Worm (Caenorhabditis elegans) whole organism, L4 larva: ENCODE results near the gene his-71.
A peak's percentile ranks its signal among the peaks of the same experiment; 100 is the strongest.

Experiments used
- F26F4.8 ChIP-seq: fragments of 200-800 bp; sonication (Bioruptor generic); conservative IDR thresholded peaks from 2 replicates; pipeline ENCODE4 v1.3.6; 2022; ENCODE audit warnings: missing genetic modification characterization, missing compliant biosample characterization
- F37D6.2 ChIP-seq: sonication (generic microtip); optimal IDR thresholded peaks from 2 replicates; lab custom pipeline; 2016; ENCODE audit warnings: mild to moderate bottlenecking, missing genetic modification characterization, missing compliant biosample characterization
- R02D3.7 ChIP-seq: fragments of 150-350 bp; sonication (generic microtip); optimal IDR thresholded peaks from 3 replicates; lab custom pipeline; 2014; ENCODE audit warnings: missing biosample characterization, missing genetic modification characterization
- Y105C5A.15 ChIP-seq: fragments of 200-800 bp; sonication (Bioruptor generic); IDR thresholded peaks from 2 replicates; pipeline ENCODE4 v1.3.6; 2022; ENCODE audit warnings: missing genetic modification characterization, missing compliant biosample characterization
- Y5F2A.4 ChIP-seq: fragments of 200-800 bp; sonication (Bioruptor generic); optimal IDR thresholded peaks from 2 replicates; lab custom pipeline; 2018; ENCODE audit warnings: mild to moderate bottlenecking, missing genetic modification characterization, missing compliant biosample characterization
- ZK546.5 ChIP-seq, 2 experiments: sonication (generic microtip); optimal IDR thresholded peaks; 2 replicates each; lab custom pipeline; 2017; ENCODE audit warnings: missing biosample characterization in 2 of 2, missing genetic modification characterization in 2 of 2
- aha-1 ChIP-seq: fragments of 150-350 bp; peaks from one replicate; lab custom pipeline; 2014; ENCODE audit warnings: missing biosample characterization, missing genetic modification characterization
- arid-1 ChIP-seq: fragments of 200-800 bp; sonication (Bioruptor generic); conservative IDR thresholded peaks from 2 replicates; pipeline ENCODE4 v1.3.6; 2022; ENCODE audit warnings: missing genetic modification reagents, missing genetic modification characterization, missing compliant biosample characterization
- ceh-20 ChIP-seq: fragments of 200-800 bp; sonication (Bioruptor generic); IDR thresholded peaks from 2 replicates; pipeline ENCODE4 v1.3.6; 2022; ENCODE audit warnings: missing genetic modification reagents, missing genetic modification characterization, missing compliant biosample characterization
- ceh-28 ChIP-seq: fragments of 150-350 bp; optimal IDR thresholded peaks from 2 replicates; lab custom pipeline; 2014; ENCODE audit warnings: missing biosample characterization, missing genetic modification reagents, missing genetic modification characterization
- ceh-32 ChIP-seq: sonication (generic microtip); optimal IDR thresholded peaks from 2 replicates; lab custom pipeline; 2016; ENCODE audit warnings: mild to moderate bottlenecking, missing genetic modification characterization, missing compliant biosample characterization; ENCODE audit not compliant: poor library complexity
- ceh-44 ChIP-seq: fragments of 200-800 bp; sonication (Bioruptor generic); IDR thresholded peaks from 2 replicates; pipeline ENCODE4 v1.3.6; 2022; ENCODE audit warnings: missing genetic modification reagents, missing genetic modification characterization, missing compliant biosample characterization
- ctbp-1 ChIP-seq: fragments of 200-800 bp; sonication (Bioruptor generic); IDR thresholded peaks from 2 replicates; pipeline ENCODE4 v1.3.6; 2022; ENCODE audit warnings: missing genetic modification reagents, missing genetic modification characterization, missing compliant biosample characterization
- daf-16 ChIP-seq, 3 experiments: sonication (generic microtip); optimal IDR thresholded peaks; 2 replicates each; lab custom pipeline; 2016 to 2017; ENCODE audit warnings: missing genetic modification characterization in 3 of 3, missing genetic modification reagents in 3 of 3, mild to moderate bottlenecking in 2 of 3, missing compliant biosample characterization in 2 of 3, missing biosample characterization in 1 of 3, moderate library complexity in 1 of 3
- daf-8 ChIP-seq: fragments of 200-800 bp; sonication (Bioruptor generic); IDR thresholded peaks from 2 replicates; pipeline ENCODE4 v1.3.6; 2022; ENCODE audit warnings: missing genetic modification characterization, missing compliant biosample characterization
- dmd-6 ChIP-seq: fragments of 200-800 bp; sonication (Bioruptor generic); IDR thresholded peaks from 2 replicates; pipeline ENCODE4 v1.3.6; 2022; ENCODE audit warnings: missing genetic modification reagents, missing genetic modification characterization, missing compliant biosample characterization
- dmd-8 ChIP-seq: fragments of 200-800 bp; sonication (Bioruptor generic); IDR thresholded peaks from 2 replicates; pipeline ENCODE4 v1.3.6; 2022; ENCODE audit warnings: missing genetic modification characterization, missing compliant biosample characterization
- dmd-9 ChIP-seq: fragments of 200-800 bp; sonication (Bioruptor generic); IDR thresholded peaks from 2 replicates; pipeline ENCODE4 v1.3.6; 2022; ENCODE audit warnings: missing genetic modification reagents, missing genetic modification characterization, missing compliant biosample characterization
- dve-1 ChIP-seq: sonication (generic microtip); optimal IDR thresholded peaks from 2 replicates; lab custom pipeline; 2017; ENCODE audit warnings: antibody characterized with exemption, mild to moderate bottlenecking, missing genetic modification characterization, missing compliant biosample characterization; ENCODE audit not compliant: insufficient read depth
- egl-27 ChIP-seq: sonication (generic microtip); optimal IDR thresholded peaks from 3 replicates; lab custom pipeline; 2017; ENCODE audit warnings: missing biosample characterization, missing genetic modification reagents, missing genetic modification characterization
- fkh-10 ChIP-seq: fragments of 150-350 bp; optimal IDR thresholded peaks from 2 replicates; lab custom pipeline; 2014; ENCODE audit warnings: missing biosample characterization, missing genetic modification reagents, missing genetic modification characterization
- gei-8 ChIP-seq: fragments of 200-800 bp; sonication (Bioruptor generic); optimal IDR thresholded peaks from 2 replicates; lab custom pipeline; 2018; ENCODE audit warnings: mild to moderate bottlenecking, missing genetic modification characterization, missing compliant biosample characterization
- hlh-11 ChIP-seq: fragments of 200-800 bp; sonication (Bioruptor generic); optimal IDR thresholded peaks from 2 replicates; lab custom pipeline; 2018; ENCODE audit warnings: mild to moderate bottlenecking, missing genetic modification characterization, missing compliant biosample characterization
- hlh-30 ChIP-seq: sonication (generic microtip); optimal IDR thresholded peaks from 2 replicates; lab custom pipeline; 2017; ENCODE audit warnings: antibody characterized with exemption, mild to moderate bottlenecking, missing genetic modification characterization, missing compliant biosample characterization; ENCODE audit not compliant: insufficient read depth
- jun-1 ChIP-seq: fragments of 150-350 bp; optimal IDR thresholded peaks from 2 replicates; lab custom pipeline; 2014; ENCODE audit warnings: missing biosample characterization, missing genetic modification reagents, missing genetic modification characterization
- lin-15B ChIP-seq: fragments of 150-350 bp; sonication (generic microtip); optimal IDR thresholded peaks from 3 replicates; lab custom pipeline; 2014; ENCODE audit warnings: missing biosample characterization, missing genetic modification characterization
- madf-5 ChIP-seq, 2 experiments: fragments of 200-800 bp; sonication (Bioruptor generic); IDR thresholded peaks; 2 replicates each; pipeline ENCODE4 v1.3.6; 2022; ENCODE audit warnings: missing compliant biosample characterization in 2 of 2, missing genetic modification characterization in 2 of 2
- mdl-1 ChIP-seq, 2 experiments: fragments of 150-350 bp in 1 of 2; sonication (generic microtip) in 1 of 2; optimal IDR thresholded peaks; 2 replicates each; lab custom pipeline; 2014 to 2017; ENCODE audit warnings: missing biosample characterization in 2 of 2, missing genetic modification characterization in 2 of 2
- mdt-29 ChIP-seq: fragments of 200-800 bp; sonication (Bioruptor generic); IDR thresholded peaks from 2 replicates; pipeline ENCODE4 v1.3.6; 2022; ENCODE audit warnings: missing genetic modification reagents, missing genetic modification characterization, missing compliant biosample characterization
- mep-1 ChIP-seq: fragments of 150-350 bp; sonication (generic microtip); optimal IDR thresholded peaks from 3 replicates; lab custom pipeline; 2014; ENCODE audit warnings: missing biosample characterization, missing genetic modification characterization
- mxl-2 ChIP-seq: fragments of 200-800 bp; sonication (Bioruptor generic); conservative IDR thresholded peaks from 2 replicates; pipeline ENCODE4 v1.3.6; 2022; ENCODE audit warnings: missing genetic modification reagents, missing genetic modification characterization, missing compliant biosample characterization
- nhr-11 ChIP-seq: fragments of 150-350 bp; optimal IDR thresholded peaks from 2 replicates; lab custom pipeline; 2014; ENCODE audit warnings: missing biosample characterization, missing genetic modification characterization
- nhr-237 ChIP-seq: sonication (generic microtip); optimal IDR thresholded peaks from 2 replicates; lab custom pipeline; 2017; ENCODE audit warnings: missing biosample characterization, missing genetic modification characterization
- nhr-25 ChIP-seq: sonication (generic microtip); optimal IDR thresholded peaks from 2 replicates; lab custom pipeline; 2017; ENCODE audit warnings: missing genetic modification characterization, mild to moderate bottlenecking, missing compliant biosample characterization, antibody characterized with exemption, moderate library complexity, borderline replicate concordance; ENCODE audit not compliant: insufficient read depth
- nhr-41 ChIP-seq: fragments of 200-800 bp; sonication (Bioruptor generic); IDR thresholded peaks from 2 replicates; pipeline ENCODE4 v1.3.6; 2022; ENCODE audit warnings: missing genetic modification reagents, missing genetic modification characterization, missing compliant biosample characterization
- nhr-6 ChIP-seq: fragments of 150-350 bp; optimal IDR thresholded peaks from 2 replicates; lab custom pipeline; 2014; ENCODE audit warnings: missing biosample characterization, missing genetic modification characterization
- nhr-76 ChIP-seq: fragments of 150-350 bp; optimal IDR thresholded peaks from 2 replicates; lab custom pipeline; 2014; ENCODE audit warnings: missing biosample characterization, missing genetic modification characterization
- php-3 ChIP-seq: fragments of 200-800 bp; sonication (Bioruptor generic); IDR thresholded peaks from 2 replicates; pipeline ENCODE4 v1.3.6; 2022; ENCODE audit warnings: missing genetic modification reagents, missing genetic modification characterization, missing compliant biosample characterization
- pqm-1 ChIP-seq: sonication (generic microtip); optimal IDR thresholded peaks from 2 replicates; lab custom pipeline; 2017; ENCODE audit warnings: missing biosample characterization, missing genetic modification characterization
- rbr-2 ChIP-seq: sonication (generic microtip); optimal IDR thresholded peaks from 2 replicates; lab custom pipeline; 2016; ENCODE audit warnings: missing genotype, missing genetic modification characterization, missing compliant biosample characterization
- set-16 ChIP-seq: fragments of 200-800 bp; sonication (Bioruptor generic); IDR thresholded peaks from 2 replicates; pipeline ENCODE4 v1.3.6; 2022; ENCODE audit warnings: missing genetic modification reagents, missing genetic modification characterization, missing compliant biosample characterization
- spr-3 ChIP-seq: fragments of 200-800 bp; sonication (Bioruptor generic); optimal IDR thresholded peaks from 2 replicates; lab custom pipeline; 2018; ENCODE audit warnings: mild to moderate bottlenecking, missing genetic modification characterization, missing compliant biosample characterization
- tag-97 ChIP-seq: fragments of 200-800 bp; sonication (Bioruptor generic); IDR thresholded peaks from 2 replicates; pipeline ENCODE4 v1.3.6; 2022; ENCODE audit warnings: missing genetic modification characterization, missing compliant biosample characterization
- tra-1 ChIP-seq: fragments of 200-800 bp; sonication (Bioruptor generic); IDR thresholded peaks from 2 replicates; pipeline ENCODE4 v1.3.6; 2022; ENCODE audit warnings: missing genetic modification reagents, missing genetic modification characterization, missing compliant biosample characterization
- unc-130 ChIP-seq: sonication (generic microtip); optimal IDR thresholded peaks from 2 replicates; lab custom pipeline; 2016; ENCODE audit warnings: missing genetic modification reagents, missing genetic modification characterization, missing compliant biosample characterization
- vab-7 ChIP-seq: fragments of 200-800 bp; sonication (Bioruptor generic); IDR thresholded peaks from 2 replicates; pipeline ENCODE4 v1.3.6; 2022; ENCODE audit warnings: missing genetic modification reagents, missing genetic modification characterization, missing compliant biosample characterization
- zag-1 ChIP-seq: fragments of 150-350 bp; optimal IDR thresholded peaks from 2 replicates; lab custom pipeline; 2014; ENCODE audit warnings: missing biosample characterization, missing genetic modification characterization
- zfp-3 ChIP-seq: fragments of 200-800 bp; sonication (Bioruptor generic); conservative IDR thresholded peaks from 2 replicates; pipeline ENCODE4 v1.3.6; 2022; ENCODE audit warnings: missing genetic modification reagents, missing genetic modification characterization, missing compliant biosample characterization

The his-71 gene

DNA sequence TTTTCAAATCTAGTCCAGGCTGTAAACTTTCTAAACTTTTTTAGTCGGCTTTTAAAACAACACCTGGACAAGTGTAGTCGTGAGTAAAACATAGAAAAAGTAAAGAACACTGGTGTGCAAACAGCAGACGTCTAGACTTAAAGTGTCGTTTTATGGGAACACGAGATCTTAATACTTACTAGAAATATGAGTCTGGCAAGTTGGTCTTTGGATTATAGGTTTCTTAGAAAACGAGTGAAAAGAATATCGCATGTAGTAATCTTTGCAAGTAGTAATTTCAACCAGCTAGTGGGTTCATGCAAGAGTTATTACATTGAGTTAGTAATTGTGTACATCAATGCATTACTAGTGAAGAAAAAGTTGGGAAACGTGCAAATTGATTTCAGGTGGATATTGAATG lies 4.4 kb downstream of the his-71 start:
- no peak for TF ChIP-seq aha-1 (tag; lab: Kevin White, UChicago)
- no peak for TF ChIP-seq nhr-6 (tag; lab: Kevin White, UChicago)
- no peak for TF ChIP-seq vab-7
- no peak for TF ChIP-seq unc-130 (GFP tag; lab: Kevin White, UChicago)
- no peak for TF ChIP-seq nhr-41 (GFP tag; lab: Robert Waterston, UW)
- TF ChIP-seq php-3 (GFP tag; lab: Robert Waterston, UW), result no peak
- no peak for TF ChIP-seq tag-97
- TF ChIP-seq F26F4.8, result no peak
- TF ChIP-seq gei-8 (GFP tag; lab: Kevin White, UChicago), result no peak
- TF ChIP-seq dmd-8, result no peak
- no peak for TF ChIP-seq jun-1 (tag; lab: Kevin White, UChicago)
- no peak for TF ChIP-seq lin-15B (tag; lab: Kevin White, UChicago)
- no peak for TF ChIP-seq dmd-6 (GFP tag; lab: Robert Waterston, UW)
- no peak for TF ChIP-seq ceh-32
- no peak for TF ChIP-seq arid-1 (GFP tag; lab: Robert Waterston, UW)
- TF ChIP-seq rbr-2 (tag; lab: Kevin White, UChicago), result no peak
- TF ChIP-seq mep-1 (tag; lab: Kevin White, UChicago), result no peak
- TF ChIP-seq F37D6.2, result no peak
- no peak for TF ChIP-seq R02D3.7 (tag; lab: Kevin White, UChicago)
- no peak for TF ChIP-seq mdt-29 (GFP tag; lab: Robert Waterston, UW)

DNA sequence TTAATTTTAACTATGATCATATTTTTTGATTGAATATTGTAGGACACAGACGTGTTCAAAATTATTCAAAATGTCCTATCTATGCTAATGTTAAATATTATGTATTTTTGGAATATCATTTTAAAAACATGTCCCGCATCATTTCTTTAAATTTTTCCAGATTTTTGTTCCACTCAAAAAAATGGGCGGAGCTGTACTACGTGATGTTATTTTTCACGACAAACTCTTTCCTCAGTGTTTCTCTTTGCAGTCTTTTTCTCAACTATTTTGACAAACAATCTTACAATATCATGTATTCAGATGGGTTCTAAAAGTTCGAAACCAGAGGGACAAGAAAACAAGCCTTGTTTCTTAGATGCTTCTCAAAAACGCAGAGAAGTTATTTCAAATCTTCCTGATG lies 5.5 kb downstream of the his-71 start, which contains the start of gene F45E1.5:
Gene F45E1.5, plus strand, starts transcription at position 301 of the 400 bp plus-strand sequence.
- TF ChIP-seq ceh-28 (tag; lab: Kevin White, UChicago) (no peak), mdl-1 (tag; optimal IDR thresholded peaks at IDR 0.05; lab: Kevin White, UChicago) (no peak), R02D3.7 (tag; lab: Kevin White, UChicago) (no peak), ceh-20 (GFP tag; lab: Robert Waterston, UW) (no peak), egl-27 (tag; lab: Kevin White, UChicago) (no peak), F26F4.8 (no peak), dmd-6 (GFP tag; lab: Robert Waterston, UW) (no peak), nhr-11 (tag; lab: Kevin White, UChicago) (no peak)

DNA sequence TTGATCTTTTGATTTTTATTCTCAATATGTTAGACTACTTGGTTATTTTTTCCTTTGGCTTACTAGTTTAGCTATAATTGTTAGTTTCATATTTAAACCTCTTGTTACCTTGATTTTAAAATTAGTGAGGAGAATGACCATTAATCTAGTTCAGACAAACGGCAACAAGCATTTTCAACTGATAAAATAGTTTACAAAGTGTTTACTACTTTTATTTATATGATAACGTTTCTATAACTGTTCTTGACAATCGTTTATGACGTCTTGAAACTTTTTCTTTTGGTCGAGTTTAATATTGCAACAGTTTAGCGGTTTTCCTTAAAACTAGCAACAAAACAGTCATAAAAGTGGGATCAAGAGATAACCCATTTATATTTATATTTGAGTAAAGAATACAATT lies 6.1 kb downstream of the his-71 start:
- no peak for TF ChIP-seq nhr-76 (tag; lab: Kevin White, UChicago)
- TF ChIP-seq hlh-30 (tag; lab: Kevin White, UChicago), result no peak
- peak; percentile 35 for TF ChIP-seq pqm-1 (tag; lab: Kevin White, UChicago)
- TF ChIP-seq madf-5 (GFP tag; IDR thresholded peaks at IDR 0.05; lab: Robert Waterston, UW), result no peak
- no peak for TF ChIP-seq mxl-2
- TF ChIP-seq dmd-9, result no peak
- TF ChIP-seq set-16 (GFP tag; lab: Robert Waterston, UW), result no peak
- TF ChIP-seq hlh-11 (tag; lab: Kevin White, UChicago), result no peak
- no peak for TF ChIP-seq php-3 (GFP tag; lab: Robert Waterston, UW)
- no peak for TF ChIP-seq nhr-237 (tag; lab: Kevin White, UChicago)
- no peak for TF ChIP-seq ZK546.5 (tag; optimal IDR thresholded peaks at IDR 0.05; lab: Kevin White, UChicago)
- no peak for TF ChIP-seq daf-8
- TF ChIP-seq dve-1 (tag; lab: Kevin White, UChicago), result peak; percentile 23
- no peak for TF ChIP-seq spr-3
- no peak for TF ChIP-seq nhr-25 (tag; lab: Kevin White, UChicago)
- TF ChIP-seq zag-1 (tag; lab: Kevin White, UChicago), result no peak
- no peak for TF ChIP-seq Y105C5A.15
- no peak for TF ChIP-seq daf-16 (GFP tag; optimal IDR thresholded peaks at IDR 0.05; lab: Kevin White, UChicago)
- TF ChIP-seq daf-16 (tag; optimal IDR thresholded peaks at IDR 0.05; lab: Kevin White, UChicago), result peak; percentile 93
- TF ChIP-seq lin-15B (tag; lab: Kevin White, UChicago), result no peak
- TF ChIP-seq zfp-3 (GFP tag; lab: Robert Waterston, UW), result no peak
- no peak for TF ChIP-seq ctbp-1 (GFP tag; lab: Robert Waterston, UW)
- TF ChIP-seq ceh-28 (tag; lab: Kevin White, UChicago), result no peak
- no peak for TF ChIP-seq Y5F2A.4 (GFP tag; lab: Kevin White, UChicago)
- no peak for TF ChIP-seq ceh-44 (GFP tag; lab: Robert Waterston, UW)
- TF ChIP-seq jun-1 (tag; lab: Kevin White, UChicago), result no peak
- TF ChIP-seq fkh-10, result no peak
- TF ChIP-seq tra-1, result no peak
